Worm (Caenorhabditis elegans) whole organism, late embryonic: ENCODE data around the gene col-102.
A peak's percentile ranks its signal among the peaks of the same experiment; 100 is the strongest.

Experiments used
- C08G9.2 ChIP-seq: sonication (generic microtip); optimal IDR thresholded peaks from 2 replicates; lab custom pipeline; 2016; ENCODE audit warnings: mild to moderate bottlenecking, missing genetic modification characterization, moderate library complexity, missing compliant biosample characterization
- C38D4.7 ChIP-seq: fragments of 200-800 bp; sonication (Bioruptor generic); optimal IDR thresholded peaks from 2 replicates; lab custom pipeline; 2018; ENCODE audit warnings: mild to moderate bottlenecking, missing genetic modification characterization, moderate library complexity, missing compliant biosample characterization
- F13H6.1 ChIP-seq: sonication (generic microtip); optimal IDR thresholded peaks from 2 replicates; lab custom pipeline; 2016; ENCODE audit warnings: missing genetic modification characterization, missing compliant biosample characterization
- K09A11.1 ChIP-seq: sonication (generic microtip); optimal IDR thresholded peaks from 2 replicates; lab custom pipeline; 2017; ENCODE audit warnings: antibody characterized with exemption, mild to moderate bottlenecking, missing genetic modification characterization, missing compliant biosample characterization; ENCODE audit not compliant: insufficient read depth
- ama-1 ChIP-seq: fragments of 150-350 bp; optimal IDR thresholded peaks from 2 replicates; lab custom pipeline; 2014
- ceh-18 ChIP-seq: sonication (generic microtip); optimal IDR thresholded peaks from 2 replicates; lab custom pipeline; 2016; ENCODE audit warnings: missing genetic modification characterization, missing compliant biosample characterization
- ceh-19 ChIP-seq: fragments of 200-800 bp; sonication (Bioruptor generic); optimal IDR thresholded peaks from 2 replicates; lab custom pipeline; 2018; ENCODE audit warnings: mild to moderate bottlenecking, missing genetic modification characterization, missing compliant biosample characterization
- ceh-2 ChIP-seq: sonication (generic microtip); optimal IDR thresholded peaks from 2 replicates; lab custom pipeline; 2016; ENCODE audit warnings: missing genotype, missing genetic modification characterization, missing compliant biosample characterization
- ceh-30 ChIP-seq: fragments of 150-350 bp; optimal IDR thresholded peaks from 2 replicates; lab custom pipeline; 2014; ENCODE audit warnings: missing biosample characterization, missing genetic modification characterization
- ceh-31 ChIP-seq: sonication (generic microtip); optimal IDR thresholded peaks from 2 replicates; lab custom pipeline; 2016; ENCODE audit warnings: missing genetic modification characterization, missing compliant biosample characterization
- ceh-48 ChIP-seq: sonication (generic microtip); optimal IDR thresholded peaks from 2 replicates; lab custom pipeline; 2016; ENCODE audit warnings: missing genetic modification characterization, inconsistent platforms, missing compliant biosample characterization
- ceh-6 ChIP-seq: fragments of 200-800 bp; sonication (Bioruptor generic); optimal IDR thresholded peaks from 2 replicates; lab custom pipeline; 2018; ENCODE audit warnings: mild to moderate bottlenecking, missing genetic modification characterization, missing compliant biosample characterization
- ceh-9 ChIP-seq: sonication (generic microtip); optimal IDR thresholded peaks from 2 replicates; lab custom pipeline; 2016; ENCODE audit warnings: mild to moderate bottlenecking, missing genetic modification characterization, inconsistent platforms, missing compliant biosample characterization
- dmd-4 ChIP-seq: sonication (generic microtip); optimal IDR thresholded peaks from 2 replicates; lab custom pipeline; 2016; ENCODE audit warnings: borderline replicate concordance, missing genetic modification characterization, missing compliant biosample characterization
- dve-1 ChIP-seq: sonication (generic microtip); optimal IDR thresholded peaks from 2 replicates; lab custom pipeline; 2017; ENCODE audit warnings: antibody characterized with exemption, mild to moderate bottlenecking, missing genetic modification characterization, missing compliant biosample characterization
- elt-2 ChIP-seq: sonication (generic microtip); optimal IDR thresholded peaks from 2 replicates; lab custom pipeline; 2016; ENCODE audit warnings: missing genetic modification reagents, missing genetic modification characterization, missing compliant biosample characterization
- eyg-1 ChIP-seq: sonication (generic microtip); optimal IDR thresholded peaks from 2 replicates; lab custom pipeline; 2016; ENCODE audit warnings: missing genotype, missing genetic modification characterization, missing compliant biosample characterization
- fkh-10 ChIP-seq: fragments of 150-350 bp; optimal IDR thresholded peaks from 2 replicates; lab custom pipeline; 2014; ENCODE audit warnings: missing biosample characterization, missing genetic modification reagents, missing genetic modification characterization
- hlh-13 ChIP-seq: fragments of 200-800 bp; sonication (Bioruptor generic); optimal IDR thresholded peaks from 2 replicates; lab custom pipeline; 2018; ENCODE audit warnings: mild to moderate bottlenecking, missing genetic modification characterization, missing compliant biosample characterization
- hlh-15 ChIP-seq: sonication (generic microtip); optimal IDR thresholded peaks from 2 replicates; lab custom pipeline; 2016; ENCODE audit warnings: missing genetic modification characterization, missing compliant biosample characterization
- hlh-30 ChIP-seq: sonication (generic microtip); optimal IDR thresholded peaks from 2 replicates; lab custom pipeline; 2017; ENCODE audit warnings: antibody characterized with exemption, missing genetic modification characterization, missing compliant biosample characterization; ENCODE audit not compliant: insufficient read depth
- hlh-6 ChIP-seq: sonication (generic microtip); optimal IDR thresholded peaks from 2 replicates; lab custom pipeline; 2016; ENCODE audit warnings: missing genotype, missing genetic modification characterization, missing compliant biosample characterization
- hlh-8 ChIP-seq: sonication (generic microtip); optimal IDR thresholded peaks from 2 replicates; lab custom pipeline; 2016; ENCODE audit warnings: missing genotype, missing genetic modification characterization, missing compliant biosample characterization
- lim-6 ChIP-seq: sonication (generic microtip); optimal IDR thresholded peaks from 2 replicates; lab custom pipeline; 2016; ENCODE audit warnings: missing genetic modification characterization, missing compliant biosample characterization
- lin-11 ChIP-seq: fragments of 200-800 bp; sonication (Bioruptor generic); optimal IDR thresholded peaks from 2 replicates; lab custom pipeline; 2018; ENCODE audit warnings: mild to moderate bottlenecking, missing genetic modification characterization, missing compliant biosample characterization
- mec-3 ChIP-seq: sonication (generic microtip); optimal IDR thresholded peaks from 2 replicates; lab custom pipeline; 2016; ENCODE audit warnings: borderline replicate concordance, missing genetic modification characterization, missing compliant biosample characterization
- nfya-1 ChIP-seq: sonication (generic microtip); optimal IDR thresholded peaks from 2 replicates; lab custom pipeline; 2017; ENCODE audit warnings: missing genetic modification characterization, mild to moderate bottlenecking, missing compliant biosample characterization, antibody characterized with exemption, moderate library complexity
- nhr-11 ChIP-seq: fragments of 150-350 bp; optimal IDR thresholded peaks from 2 replicates; lab custom pipeline; 2014; ENCODE audit warnings: missing biosample characterization, missing genetic modification characterization
- nhr-232 ChIP-seq: sonication (generic microtip); optimal IDR thresholded peaks from 2 replicates; lab custom pipeline; 2016; ENCODE audit warnings: missing genetic modification characterization, missing compliant biosample characterization
- pat-9 ChIP-seq: fragments of 200-800 bp; sonication (Bioruptor generic); optimal IDR thresholded peaks from 2 replicates; lab custom pipeline; 2018; ENCODE audit warnings: mild to moderate bottlenecking, missing genetic modification characterization, moderate library complexity, missing compliant biosample characterization
- pqm-1 ChIP-seq: sonication (generic microtip); optimal IDR thresholded peaks from 2 replicates; lab custom pipeline; 2016; ENCODE audit warnings: missing genetic modification characterization, missing compliant biosample characterization
- pros-1 ChIP-seq: fragments of 150-350 bp; optimal IDR thresholded peaks from 2 replicates; lab custom pipeline; 2014; ENCODE audit warnings: missing biosample characterization, missing genetic modification reagents, missing genetic modification characterization
- rnt-1 ChIP-seq: sonication (generic microtip); optimal IDR thresholded peaks from 2 replicates; lab custom pipeline; 2016; ENCODE audit warnings: missing genetic modification characterization, missing compliant biosample characterization
- sdc-2 ChIP-seq: sonication (generic microtip); optimal IDR thresholded peaks from 2 replicates; lab custom pipeline; 2016; ENCODE audit warnings: missing genotype, missing genetic modification characterization, missing compliant biosample characterization
- syd-9 ChIP-seq: sonication (generic microtip); optimal IDR thresholded peaks from 2 replicates; lab custom pipeline; 2016; ENCODE audit warnings: mild to moderate bottlenecking, missing genetic modification characterization, moderate library complexity, missing compliant biosample characterization
- tbx-2 ChIP-seq: sonication (generic microtip); optimal IDR thresholded peaks from 2 replicates; lab custom pipeline; 2016; ENCODE audit warnings: missing genetic modification characterization, missing compliant biosample characterization
- tbx-7 ChIP-seq: sonication (generic microtip); optimal IDR thresholded peaks from 2 replicates; lab custom pipeline; 2016; ENCODE audit warnings: missing genotype, missing genetic modification characterization, missing compliant biosample characterization
- ttx-3 ChIP-seq: sonication (generic microtip); optimal IDR thresholded peaks from 2 replicates; lab custom pipeline; 2016; ENCODE audit warnings: missing genetic modification reagents, missing genetic modification characterization, missing compliant biosample characterization
- unc-3 ChIP-seq, 2 experiments: fragments of 200-800 bp in 1 of 2; sonication (Bioruptor generic) in 1 of 2; sonication (generic microtip) in 1 of 2; conservative IDR thresholded peaks in 1 of 2; optimal IDR thresholded peaks in 1 of 2; 2 replicates each; pipeline versions ENCODE4 v1.3.6 to Lab custom; 2016 to 2022; ENCODE audit warnings: missing compliant biosample characterization in 2 of 2, missing genetic modification characterization in 2 of 2, missing genetic modification reagents in 1 of 2
- unc-86 ChIP-seq: sonication (generic microtip); optimal IDR thresholded peaks from 2 replicates; lab custom pipeline; 2016; ENCODE audit warnings: missing genetic modification characterization, missing compliant biosample characterization

The col-102 gene

DNA sequence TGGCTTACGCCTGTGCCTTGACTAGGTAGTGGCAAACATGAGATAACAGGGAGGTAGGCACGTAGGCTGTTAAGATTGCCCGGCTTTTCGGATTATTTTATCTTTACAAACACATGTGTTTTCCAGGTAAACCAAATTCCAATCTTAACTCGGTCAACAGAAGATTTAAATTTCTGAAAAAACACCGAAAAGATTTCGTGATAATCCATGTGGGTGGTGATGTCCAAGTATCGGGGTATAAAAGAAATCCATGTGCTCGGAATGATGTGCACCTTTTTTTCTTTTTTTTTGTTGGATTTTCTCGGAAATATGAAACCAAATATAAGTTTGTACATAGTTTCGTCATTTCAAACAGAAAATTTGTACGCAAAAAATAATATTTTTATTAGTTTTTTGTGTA lies 39.2 kb downstream of the col-102 start:
- no peak for TF ChIP-seq pros-1 (tag; lab: Kevin White, UChicago)
- TF ChIP-seq ceh-19 (GFP tag; lab: Kevin White, UChicago) = no peak
- TF ChIP-seq nfya-1 (tag; lab: Kevin White, UChicago) = no peak
- no peak for TF ChIP-seq ceh-30 (tag; lab: Kevin White, UChicago)
- TF ChIP-seq ttx-3 = no peak
- TF ChIP-seq eyg-1 (tag; lab: Kevin White, UChicago) = no peak
- no peak for TF ChIP-seq hlh-6
- TF ChIP-seq lim-6 (tag; lab: Kevin White, UChicago) = no peak
- TF ChIP-seq ceh-9 (tag; lab: Kevin White, UChicago) = no peak
- TF ChIP-seq sdc-2 (tag; lab: Kevin White, UChicago) = no peak

DNA sequence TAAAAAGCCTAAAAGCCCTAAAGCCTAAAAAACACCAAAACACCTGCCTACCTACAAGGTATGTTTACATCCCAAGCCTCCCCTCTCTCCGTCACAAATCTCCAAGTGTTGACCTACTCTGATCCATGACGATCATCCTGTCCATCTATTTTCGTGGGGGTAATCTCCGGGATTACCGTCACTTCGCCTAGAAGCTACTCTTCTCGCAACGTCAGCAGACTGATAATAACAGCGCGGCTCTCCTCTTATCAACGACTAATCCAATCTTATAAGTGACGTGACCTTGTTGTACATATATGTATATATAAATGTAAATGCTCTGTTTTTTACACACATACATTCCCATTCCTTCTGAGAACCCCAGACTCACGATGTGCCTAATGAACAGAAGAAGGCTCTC lies 44.1 kb downstream of the col-102 start:
- TF ChIP-seq pat-9 (tag; lab: Kevin White, UChicago) = no peak
- TF ChIP-seq sdc-2 (tag; lab: Kevin White, UChicago) = no peak
- no peak for TF ChIP-seq tbx-7 (tag; lab: Kevin White, UChicago)
- TF ChIP-seq K09A11.1 (tag; lab: Kevin White, UChicago) = no peak

DNA sequence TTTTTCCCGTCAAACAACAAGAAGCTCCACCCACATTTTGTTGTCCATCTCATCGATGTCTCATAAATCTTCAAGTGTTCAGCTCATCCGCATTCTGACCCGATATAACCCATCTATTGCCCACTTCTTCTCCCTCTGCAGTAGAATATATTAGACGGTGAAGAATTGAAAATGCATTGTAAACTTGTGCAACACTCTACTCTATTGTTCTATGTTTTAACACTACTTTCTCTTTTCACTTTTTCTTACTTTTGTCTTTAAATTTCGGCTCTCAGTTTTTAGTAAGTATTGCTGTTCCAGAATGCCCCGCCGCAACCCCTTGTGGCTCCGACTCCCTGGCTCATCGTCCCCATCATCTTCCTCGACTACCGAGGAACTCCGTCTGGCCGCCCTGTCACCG lies 45.1 kb downstream of the col-102 start, which contains the start of gene K11H12.9:
TSS of gene K11H12.9 (plus strand) at position 301 of the 400 bp plus-strand sequence.
- TF ChIP-seq unc-86 (tag; lab: Kevin White, UChicago) (no peak), ceh-30 (tag; lab: Kevin White, UChicago) (no peak), mec-3 (no peak), K09A11.1 (tag; lab: Kevin White, UChicago) (no peak), ceh-9 (tag; lab: Kevin White, UChicago) (no peak), elt-2 (no peak), unc-3 (GFP tag; conservative IDR thresholded peaks at IDR 0.05; lab: Robert Waterston, UW) (no peak), unc-3 (tag; optimal IDR thresholded peaks at IDR 0.05; lab: Kevin White, UChicago) (no peak), ceh-2 (tag; lab: Kevin White, UChicago) (no peak), ceh-18 (tag; lab: Kevin White, UChicago) (no peak), dmd-4 (tag; lab: Kevin White, UChicago) (no peak), hlh-15 (tag; lab: Kevin White, UChicago) (no peak)

DNA sequence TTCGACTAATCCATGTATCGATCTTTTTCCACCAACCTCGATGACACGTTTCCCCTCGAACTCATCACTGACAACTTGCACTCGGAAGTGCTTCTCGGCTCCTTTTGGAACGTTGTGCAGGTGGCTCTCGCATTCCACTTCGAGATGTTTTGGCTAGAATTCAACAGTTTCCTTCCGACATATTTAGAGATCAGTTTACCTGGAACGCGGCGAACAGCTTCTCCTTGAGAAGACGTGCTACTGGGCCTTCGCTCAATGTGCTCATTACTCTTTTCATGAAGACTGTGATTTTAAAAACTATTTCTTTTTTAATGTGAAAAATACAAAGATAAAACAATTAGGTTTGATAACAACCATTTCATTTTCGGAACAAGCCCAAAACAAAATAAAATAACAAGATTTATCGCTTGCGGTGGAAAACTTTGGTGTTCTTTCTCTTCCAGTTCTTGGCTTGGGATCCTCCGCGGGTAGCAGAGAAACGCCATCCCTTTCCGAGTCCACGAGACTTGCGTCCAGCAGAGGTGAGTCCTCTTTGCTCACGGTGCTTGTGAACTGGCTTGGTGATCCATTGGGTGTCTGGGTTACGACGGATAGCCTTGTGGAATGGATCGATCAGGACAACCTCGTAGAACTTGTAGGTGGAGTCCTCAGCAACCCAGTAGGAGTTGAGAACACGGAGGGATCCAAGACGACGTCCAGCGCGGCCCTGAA lies 49.0 kb downstream of the col-102 start, which contains the start of gene K11H12.1:
TSS of gene K11H12.1 (minus strand) at position 284 of the 711 bp plus-strand sequence.
- TF ChIP-seq ceh-6 (no peak), unc-86 (tag; lab: Kevin White, UChicago) (no peak), nhr-11 (tag; lab: Kevin White, UChicago) (no peak), lin-11 (tag; lab: Kevin White, UChicago) (no peak), C08G9.2 (tag; lab: Kevin White, UChicago) (no peak), tbx-2 (tag; lab: Kevin White, UChicago) (no peak), syd-9 (tag; lab: Kevin White, UChicago) (no peak), hlh-13 (GFP tag; lab: Kevin White, UChicago) (no peak), ceh-19 (GFP tag; lab: Kevin White, UChicago) (no peak)

DNA sequence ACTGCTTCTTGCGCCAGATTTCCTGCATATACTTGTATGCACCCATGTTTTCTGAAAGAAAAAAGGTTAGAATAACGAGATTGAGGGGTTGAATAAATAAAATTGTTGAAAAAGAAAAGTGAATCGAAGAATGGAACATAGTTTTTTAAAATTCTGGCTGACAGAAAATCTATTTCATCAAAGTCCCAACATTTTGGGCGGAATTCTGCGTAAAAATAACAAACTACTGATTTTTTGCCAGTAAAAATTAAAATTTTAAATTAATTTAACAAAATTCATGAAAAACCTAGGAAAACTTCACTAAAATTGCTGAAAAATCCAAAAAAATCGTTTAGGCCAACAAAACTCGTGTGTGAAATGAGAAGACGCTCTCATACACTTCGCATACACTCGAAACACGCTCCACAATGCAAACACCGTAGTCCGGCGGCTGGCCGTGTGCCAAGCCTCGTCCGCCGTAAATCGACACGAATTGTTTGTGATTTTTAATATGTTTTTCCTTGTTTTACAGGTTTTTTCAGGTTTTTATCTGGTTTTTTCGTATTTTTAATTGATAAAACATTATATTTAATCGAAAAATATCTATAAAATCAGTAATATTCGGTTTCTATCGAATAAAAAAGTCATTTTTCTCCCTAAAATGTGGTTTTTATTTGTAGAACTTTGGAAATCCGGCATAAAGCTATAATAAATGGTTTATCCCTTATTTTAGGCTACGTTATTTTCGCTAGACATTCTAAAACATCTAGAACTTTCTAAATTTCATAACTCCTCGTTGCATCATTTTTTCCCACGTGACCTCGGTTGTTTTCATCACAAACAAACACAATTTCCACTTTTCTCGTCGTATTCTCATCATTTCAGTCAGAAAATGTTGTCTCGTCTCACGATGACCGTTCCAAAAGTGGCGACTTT lies 50.5 kb downstream of the col-102 start, which contains the start of the genes rpl-15 and K11H12.8:
TSS of gene rpl-15 (minus strand) at position 51 of the 915 bp plus-strand sequence.
TSS of gene K11H12.8 (plus strand) at position 865 of the 915 bp plus-strand sequence.
- peak; percentile 94 for TF ChIP-seq hlh-30 (tag; lab: Kevin White, UChicago)
- peak; percentile 93 for TF ChIP-seq hlh-8 (tag; lab: Kevin White, UChicago)
- peak; percentile 99 for TF ChIP-seq ceh-31 (tag; lab: Kevin White, UChicago)
- TF ChIP-seq nhr-232 (tag; lab: Kevin White, UChicago) = no peak
- TF ChIP-seq pqm-1 (tag; lab: Kevin White, UChicago) = peak; percentile 98
- TF ChIP-seq fkh-10 (GFP tag; lab: Kevin White, UChicago) = peak; percentile 88
- TF ChIP-seq ceh-2 (tag; lab: Kevin White, UChicago) = peak; percentile 96
- TF ChIP-seq rnt-1 (tag; lab: Kevin White, UChicago) = peak; percentile 99
- TF ChIP-seq lin-11 (tag; lab: Kevin White, UChicago) = peak; percentile 52
- peak; percentile 92 for TF ChIP-seq F13H6.1
- TF ChIP-seq C38D4.7 (GFP tag; lab: Kevin White, UChicago) = peak; percentile 59
- TF ChIP-seq ama-1 (lab: Kevin White, UChicago) = no peak
- TF ChIP-seq unc-3 (GFP tag; conservative IDR thresholded peaks at IDR 0.05; lab: Robert Waterston, UW) = peak; percentile 87
- TF ChIP-seq unc-3 (tag; optimal IDR thresholded peaks at IDR 0.05; lab: Kevin White, UChicago) = peak; percentile 95
- peak; percentile 85 for TF ChIP-seq ceh-48 (tag; lab: Kevin White, UChicago)
- peak; percentile 99 for TF ChIP-seq dve-1 (tag; lab: Kevin White, UChicago)
